Fruit fly (Drosophila melanogaster): ENCODE data around the gene CG34109.

dm6 chr2L:10053583-10054263 is 40.2 kb upstream of the CG34109 start, which contains the start of gene Cpr31A:
- TF ChIP-seq Dip3 (GFP tag; optimal IDR thresholded peaks at IDR 0.05), result no peak
- TF ChIP-seq jumu (GFP tag; optimal IDR thresholded peaks at IDR 0.05), result no peak
- TF ChIP-seq eve (GFP tag; optimal IDR thresholded peaks at IDR 0.05), result no peak
- no peak for TF ChIP-seq CG2889 (GFP tag; IDR thresholded peaks at IDR 0.05)
- no peak for TF ChIP-seq Meics (GFP tag; optimal IDR thresholded peaks at IDR 0.05)
- TF ChIP-seq CG11398 (GFP tag; optimal IDR thresholded peaks at IDR 0.05), result no peak
- no peak for TF ChIP-seq CG11247 (GFP tag; IDR thresholded peaks at IDR 0.05)
- TF ChIP-seq Sox102F (GFP tag; optimal IDR thresholded peaks at IDR 0.05), result no peak
- no peak for TF ChIP-seq slou (GFP tag; optimal IDR thresholded peaks at IDR 0.05)
- no peak for TF ChIP-seq pzg (GFP tag; optimal IDR thresholded peaks at IDR 0.05)
- TF ChIP-seq usp (GFP tag; optimal IDR thresholded peaks at IDR 0.05), result no peak
